Worm (Caenorhabditis elegans): ENCODE data around the gene endu-2.

endu-2 gene

ce11 chrX:8238639-8239055 lies 3.5 kb upstream of the endu-2 start (continued):
- TF ChIP-seq aly-2 (tag; optimal IDR thresholded peaks at IDR 0.05) (no peak), F16B12.6 (tag; optimal IDR thresholded peaks at IDR 0.05) (no peak), snu-23 (GFP tag; optimal IDR thresholded peaks at IDR 0.05) (peak; percentile 84), nhr-90 (tag; optimal IDR thresholded peaks at IDR 0.05; ENCODE audit: poor library complexity) (peak; percentile 79), ceh-90 (tag; optimal IDR thresholded peaks at IDR 0.05) (no peak), nhr-71 (tag; optimal IDR thresholded peaks at IDR 0.05) (peak; percentile 80), ceh-82 (tag; optimal IDR thresholded peaks at IDR 0.05) (no peak), zip-4 (GFP tag; optimal IDR thresholded peaks at IDR 0.05) (no peak), tbx-2 (tag; optimal IDR thresholded peaks at IDR 0.05) (peak; percentile 65), C04F5.9 (tag; optimal IDR thresholded peaks at IDR 0.05) (no peak), ceh-63 (GFP tag; optimal IDR thresholded peaks at IDR 0.05) (no peak), C16A3.4 (tag; optimal IDR thresholded peaks at IDR 0.05) (no peak), Y116A8C.19 (tag; optimal IDR thresholded peaks at IDR 0.05; ENCODE audit: borderline replicate concordance) (no peak), elt-2 (tag; optimal IDR thresholded peaks at IDR 0.05) (peak; percentile 83), nhr-77 (tag; optimal IDR thresholded peaks at IDR 0.05) (no peak), sox-4 (tag; optimal IDR thresholded peaks at IDR 0.05) (no peak), dsc-1 (tag; optimal IDR thresholded peaks at IDR 0.05) (no peak), zag-1 (tag; optimal IDR thresholded peaks at IDR 0.05) (no peak), mdl-1 (tag; optimal IDR thresholded peaks at IDR 0.05) (peak in 1 of 2 experiments; percentile 81), nhr-19 (GFP tag; conservative IDR thresholded peaks at IDR 0.05) (peak; percentile 38; the same call in 1 of the 2 replicates), swsn-7 (tag; optimal IDR thresholded peaks at IDR 0.05) (no peak), lsy-2 (tag; optimal IDR thresholded peaks at IDR 0.05) (peak; percentile 17 to 57), grh-1 (GFP tag; IDR thresholded peaks at IDR 0.05) (peak; percentile 91), ama-1 (optimal IDR thresholded peaks at IDR 0.05) (no peak), fkh-10 (GFP tag; optimal IDR thresholded peaks at IDR 0.05) (no peak), nhr-47 (tag; optimal IDR thresholded peaks at IDR 0.05) (peak; percentile 54), lin-39 (tag; optimal IDR thresholded peaks at IDR 0.05) (no peak), mep-1 (tag; optimal IDR thresholded peaks at IDR 0.05) (peak; percentile 15), ceh-88 (GFP tag; IDR thresholded peaks at IDR 0.05) (peak; percentile 22; the same call in 1 of the 2 replicates), lin-14 (GFP tag; optimal IDR thresholded peaks at IDR 0.05) (peak; percentile 84), nhr-20 (tag; optimal IDR thresholded peaks at IDR 0.05) (peak; percentile 85), rnt-1 (tag; optimal IDR thresholded peaks at IDR 0.05) (no peak), nhr-85 (tag) (peak; percentile 98), pax-3 (tag; optimal IDR thresholded peaks at IDR 0.05) (no peak), lin-13 (GFP tag; optimal IDR thresholded peaks at IDR 0.05) (peak; percentile 7), blmp-1 (tag; optimal IDR thresholded peaks at IDR 0.05) (peak; percentile 72)

- TF ChIP-seq ceh-63 (GFP tag; optimal IDR thresholded peaks at IDR 0.05) = no peak
- peak in 1 of 2 experiments; percentile 44 for TF ChIP-seq mdl-1 (tag; optimal IDR thresholded peaks at IDR 0.05)
- TF ChIP-seq grh-1 (GFP tag; IDR thresholded peaks at IDR 0.05) = no peak
- no peak for TF ChIP-seq pag-3 (tag; optimal IDR thresholded peaks at IDR 0.05; ENCODE audit: borderline replicate concordance, insufficient read depth)
- peak in 1 of 2 experiments; percentile 44 for TF ChIP-seq lin-35 (GFP tag; optimal IDR thresholded peaks at IDR 0.05)
- TF ChIP-seq xbp-1 (tag; optimal IDR thresholded peaks at IDR 0.05) = peak; percentile 12
- TF ChIP-seq skn-1 (tag; optimal IDR thresholded peaks at IDR 0.05) = no peak
- TF ChIP-seq hpl-2 (GFP tag; optimal IDR thresholded peaks at IDR 0.05) = peak; percentile 6
- peak; percentile 14 for TF ChIP-seq nhr-20 (tag; optimal IDR thresholded peaks at IDR 0.05)
- no peak for TF ChIP-seq nhr-12 (tag; optimal IDR thresholded peaks at IDR 0.05)
- peak; percentile 37 for TF ChIP-seq tlp-1 (tag; optimal IDR thresholded peaks at IDR 0.05)
- no peak for TF ChIP-seq F16B12.6 (tag; optimal IDR thresholded peaks at IDR 0.05)
- no peak for TF ChIP-seq ets-5 (GFP tag; IDR thresholded peaks at IDR 0.05)
- TF ChIP-seq pqm-1 (tag; optimal IDR thresholded peaks at IDR 0.05) = peak; percentile 61
- peak; percentile 52 for TF ChIP-seq jun-1 (tag; optimal IDR thresholded peaks at IDR 0.05)
- TF ChIP-seq ceh-90 (tag; optimal IDR thresholded peaks at IDR 0.05) = no peak
- TF ChIP-seq zip-4 (GFP tag; optimal IDR thresholded peaks at IDR 0.05) = no peak
- TF ChIP-seq irx-1 (tag; optimal IDR thresholded peaks at IDR 0.05) = no peak
- peak; percentile 93 for TF ChIP-seq elt-2 (tag; optimal IDR thresholded peaks at IDR 0.05)
Measured at ce11 chrX:8243116-8243515, 1.0 kb downstream of the endu-2 start.
